Worm (Caenorhabditis elegans): Measurements from ENCODE around the gene B0244.9.

The B0244.9 gene

ce11 chrIII:5715467-5715866 is 15.4 kb downstream of the B0244.9 start (continued):
- TF ChIP-seq ztf-22 (GFP tag; optimal IDR thresholded peaks at IDR 0.05) (no peak), fkh-3 (tag; optimal IDR thresholded peaks at IDR 0.05) (no peak), tbp1 (GFP tag; optimal IDR thresholded peaks at IDR 0.05) (peak; percentile 45), chd-7 (tag; optimal IDR thresholded peaks at IDR 0.05) (peak; percentile 11), sdz-38 (tag; optimal IDR thresholded peaks at IDR 0.05) (no peak), lin-26 (GFP tag; IDR thresholded peaks at IDR 0.05) (0 out of 2 replicates have a peak, but pooled peaks have one; percentile 15), nfya-1 (tag; optimal IDR thresholded peaks at IDR 0.05; ENCODE audit: borderline replicate concordance, insufficient read depth) (no peak), lag-1 (GFP tag; IDR thresholded peaks at IDR 0.05) (no peak)

- TF ChIP-seq madf-3 (GFP tag; IDR thresholded peaks at IDR 0.05) (0 out of 2 replicates have a peak, but pooled peaks have one; percentile 47), hsf-1 (GFP tag; IDR thresholded peaks at IDR 0.05) (no peak), ekl-4 (GFP tag; IDR thresholded peaks at IDR 0.05) (no peak), F49E8.2 (tag; optimal IDR thresholded peaks at IDR 0.05; ENCODE audit: insufficient read depth) (no peak), hlh-12 (tag; optimal IDR thresholded peaks at IDR 0.05) (no peak), lsl-1 (GFP tag; optimal IDR thresholded peaks at IDR 0.05) (no peak), let-607 (tag; optimal IDR thresholded peaks at IDR 0.05) (peak in 1 of 2 experiments; percentile 90), attf-6 (GFP tag; IDR thresholded peaks at IDR 0.05) (no peak), Y53G8AR.9 (GFP tag; conservative IDR thresholded peaks at IDR 0.05) (peak; percentile 64; the same call in 1 of the 2 replicates), tbx-9 (tag; optimal IDR thresholded peaks at IDR 0.05; ENCODE audit: borderline replicate concordance) (no peak), snpc-3.4 (tag; optimal IDR thresholded peaks at IDR 0.05) (peak; percentile 50), B0336.3 (GFP tag; IDR thresholded peaks at IDR 0.05) (peak; percentile 50; the same call in 1 of the 2 replicates), cebp-2 (GFP tag; IDR thresholded peaks at IDR 0.05) (no peak), nhr-120 (GFP tag; IDR thresholded peaks at IDR 0.05) (no peak), rec-8 (tag; optimal IDR thresholded peaks at IDR 0.05) (no peak), ceh-40 (GFP tag; IDR thresholded peaks at IDR 0.05) (no peak), dox-1 (GFP tag; IDR thresholded peaks at IDR 0.05) (no peak), gei-17 (GFP tag; optimal IDR thresholded peaks at IDR 0.05) (no peak), him-1 (tag; optimal IDR thresholded peaks at IDR 0.05) (no peak), sea-2 (GFP tag; IDR thresholded peaks at IDR 0.05) (no peak), bed-1 (GFP tag; IDR thresholded peaks at IDR 0.05) (no peak), T26A5.8 (tag; optimal IDR thresholded peaks at IDR 0.05) (no peak), Y79H2A.3 (GFP tag; conservative IDR thresholded peaks at IDR 0.05) (no peak), dpff-1 (tag; optimal IDR thresholded peaks at IDR 0.05) (no peak), let-526 (GFP tag; IDR thresholded peaks at IDR 0.05) (no peak), lin-35 (GFP tag; optimal IDR thresholded peaks at IDR 0.05) (no peak), Y56A3A.18 (GFP tag; IDR thresholded peaks at IDR 0.05) (0 out of 2 replicates have a peak, but pooled peaks have one; percentile 23), nfyb-1 (GFP tag; IDR thresholded peaks at IDR 0.05) (0 out of 2 replicates have a peak, but pooled peaks have one; percentile 11), efl-1 (GFP tag; optimal IDR thresholded peaks at IDR 0.05) (peak; percentile 1)
These were observed 15.8 kb downstream of the B0244.9 start for ce11 chrIII:5714984-5715454.
